Fruit fly (Drosophila melanogaster) whole organism: ENCODE data around the gene CG17350.

Experiments
- CG8478 ChIP-seq: fragments of >200 bp; optimal IDR thresholded peaks from 2 replicates; lab custom pipeline; 2018; ENCODE audit warnings: inconsistent platforms
- Dll ChIP-seq: fragments of >200 bp; optimal IDR thresholded peaks from 2 replicates; lab custom pipeline; 2017
- EcR ChIP-seq, 2 experiments: fragments of >200 bp; optimal IDR thresholded peaks; 2 replicates each; lab custom pipeline; 2017; ENCODE audit warnings: missing biosample characterization in 2 of 2, missing genetic modification characterization in 2 of 2, missing genetic modification reagents in 2 of 2
- pan ChIP-seq: fragments of >200 bp; optimal IDR thresholded peaks from 2 replicates; lab custom pipeline; 2017
- psq ChIP-seq: fragments of >200 bp; optimal IDR thresholded peaks from 2 replicates; lab custom pipeline; 2017

DNA sequence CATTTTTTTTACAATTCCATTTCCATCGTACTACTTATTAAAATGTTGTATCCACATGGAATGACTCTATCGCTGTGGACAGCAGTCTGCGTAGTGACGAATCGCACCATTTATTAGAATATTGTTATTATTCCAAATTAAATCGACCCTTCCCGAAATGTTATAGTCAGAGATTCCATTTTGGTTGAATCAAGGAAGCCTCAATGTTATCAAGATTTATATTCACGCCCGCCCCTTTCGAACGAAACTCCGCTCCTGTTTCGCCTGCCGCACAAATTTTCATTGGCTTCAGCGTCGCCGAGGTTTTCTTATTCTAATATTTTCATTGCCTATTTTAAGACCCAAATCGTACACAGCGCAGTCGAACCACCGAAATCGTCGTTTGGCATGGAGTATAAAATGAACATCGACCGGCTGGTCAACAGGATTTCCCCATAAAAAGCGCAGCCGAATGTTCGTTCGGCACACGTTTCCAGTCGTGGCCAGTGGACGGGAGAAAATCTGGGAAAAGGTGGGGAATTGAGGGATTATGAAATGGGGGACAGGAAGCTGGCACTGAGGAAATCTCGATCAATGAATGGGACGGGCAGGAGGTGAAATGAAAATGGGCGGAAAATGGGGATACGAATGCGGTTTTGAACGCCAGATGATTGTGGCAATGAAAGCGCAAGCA, 25.1 kb downstream of the CG17350 start:
- TF ChIP-seq psq (lab: Kevin White, UChicago) = no peak
- TF ChIP-seq pan (lab: Kevin White, UChicago) = no peak
- TF ChIP-seq Dll (lab: Kevin White, UChicago) = no peak
- TF ChIP-seq EcR (GFP tag; optimal IDR thresholded peaks at IDR 0.05; lab: Kevin White, UChicago) = no peak
- TF ChIP-seq CG8478 (lab: Kevin White, UChicago) = no peak
